Fruit fly (Drosophila melanogaster) whole organism, wandering third instar larva: Measurements from ENCODE around the gene CG43098.

Experiments
- CG9705 ChIP-seq: fragments of 200-800 bp; sonication (Bioruptor generic); optimal IDR thresholded peaks from 2 replicates; lab custom pipeline; 2018; ENCODE audit warnings: missing biosample characterization, mild to moderate bottlenecking, missing genetic modification characterization
- Hr78 ChIP-seq: fragments of >200 bp; optimal IDR thresholded peaks from 2 replicates; lab custom pipeline; 2017; ENCODE audit warnings: missing biosample characterization, missing genetic modification characterization
- Jra ChIP-seq: sonication (Bioruptor generic); optimal IDR thresholded peaks from 2 replicates; lab custom pipeline; 2016; ENCODE audit warnings: missing biosample characterization, missing genetic modification characterization
- Myc ChIP-seq: fragments of >200 bp; optimal IDR thresholded peaks from 2 replicates; lab custom pipeline; 2017
- ey ChIP-seq: fragments of 200-800 bp; sonication (Bioruptor generic); optimal IDR thresholded peaks from 2 replicates; lab custom pipeline; 2016; ENCODE audit warnings: missing biosample characterization, missing genetic modification characterization
- fru ChIP-seq: fragments of 200-800 bp; sonication (Bioruptor generic); optimal IDR thresholded peaks from 3 replicates; lab custom pipeline; 2016; ENCODE audit warnings: missing biosample characterization, mild to moderate bottlenecking, missing genetic modification characterization
- jim ChIP-seq: fragments of 175-275, 200-325 bp; sonication (Bioruptor generic); optimal IDR thresholded peaks from 2 replicates; lab custom pipeline; 2016; ENCODE audit warnings: missing biosample characterization, mild to moderate bottlenecking, missing genetic modification characterization
- psq ChIP-seq: fragments of 200-800 bp; sonication (Bioruptor generic); optimal IDR thresholded peaks from 3 replicates; lab custom pipeline; 2017; ENCODE audit warnings: missing biosample characterization, mild to moderate bottlenecking, missing genetic modification characterization, moderate library complexity
- sv ChIP-seq: fragments of 200-800 bp; sonication (Bioruptor generic); optimal IDR thresholded peaks from 3 replicates; lab custom pipeline; 2016; ENCODE audit warnings: missing biosample characterization, missing genetic modification characterization
- tai ChIP-seq: sonication (Bioruptor generic); optimal IDR thresholded peaks from 2 replicates; lab custom pipeline; 2016; ENCODE audit warnings: missing biosample characterization, missing genetic modification characterization

CG43098 gene

dm6 chr3L:3706782-3707181 is 47.9 kb downstream of the CG43098 start:
- TF ChIP-seq psq (GFP tag; lab: Kevin White, UChicago) (no peak), Hr78 (GFP tag; lab: Kevin White, UChicago) (no peak), jim (GFP tag; lab: Kevin White, UChicago) (no peak), sv (GFP tag; lab: Kevin White, UChicago) (no peak), ey (no peak), Myc (no peak)

- TF ChIP-seq psq (GFP tag; lab: Kevin White, UChicago) (no peak), fru (GFP tag; lab: Kevin White, UChicago) (no peak), CG9705 (GFP tag; lab: Kevin White, UChicago) (no peak), tai (GFP tag; lab: Kevin White, UChicago) (no peak), Hr78 (GFP tag; lab: Kevin White, UChicago) (no peak), Jra (GFP tag; lab: Kevin White, UChicago) (no peak), sv (GFP tag; lab: Kevin White, UChicago) (no peak)
These were observed 49.1 kb downstream of the CG43098 start for dm6 chr3L:3707929-3708328.
